Fruit fly (Drosophila melanogaster): ENCODE results near the gene mbc.
A peak's percentile ranks its signal among the peaks of the same experiment; 100 is the strongest.

Gene mbc

DNA sequence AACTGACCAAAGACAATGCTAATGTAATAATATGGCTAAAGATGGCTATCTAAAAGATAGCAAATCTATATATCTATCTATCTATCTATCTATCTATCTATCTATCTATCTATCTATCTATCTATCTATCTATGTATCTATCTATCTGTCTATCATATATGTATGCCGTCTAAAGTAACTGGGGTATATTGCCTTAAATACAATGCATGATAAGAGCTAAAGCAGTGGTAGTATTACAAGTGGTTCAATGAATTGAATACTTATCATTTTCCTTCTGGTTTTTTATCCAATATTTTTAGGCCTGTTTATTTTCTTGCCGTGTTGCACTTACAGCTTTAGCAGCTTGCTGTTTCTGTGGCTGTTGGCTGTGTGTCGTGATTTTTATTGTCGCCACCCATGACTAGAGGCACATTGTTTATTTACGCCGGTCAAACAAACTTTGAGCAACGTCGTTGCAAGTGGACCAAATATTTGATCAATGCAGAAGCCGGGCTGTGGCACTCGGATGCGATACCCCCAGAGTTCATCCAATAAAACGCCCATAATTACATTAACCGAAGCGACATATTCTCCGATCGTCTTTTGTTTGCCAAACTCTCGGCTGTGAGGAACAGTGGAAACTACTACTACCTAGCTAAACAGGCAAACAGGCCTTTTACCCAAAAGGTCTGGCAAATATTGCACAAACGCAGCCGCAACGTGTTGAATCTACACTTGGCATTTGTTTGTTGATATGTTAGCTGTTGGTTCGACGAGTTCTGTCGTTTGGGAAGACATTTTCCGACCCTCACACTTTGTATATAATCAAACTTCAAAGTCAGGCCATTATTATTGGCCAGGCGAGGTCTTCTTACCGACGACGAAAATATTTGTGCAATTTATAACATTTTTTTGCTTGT is 43.6 kb upstream of the mbc start (continued):
- TF ChIP-seq CG10631 (GFP tag; optimal IDR thresholded peaks at IDR 0.05) (peak; percentile 26), Eip78C (GFP tag) (peak; percentile 61), Hr4 (GFP tag; optimal IDR thresholded peaks at IDR 0.05) (peak; percentile 73), CG32006 (GFP tag; optimal IDR thresholded peaks at IDR 0.05) (peak; percentile 81), dsx (GFP tag; optimal IDR thresholded peaks at IDR 0.05; ENCODE audit: poor library complexity, severe bottlenecking) (no peak), fd85E (GFP tag; optimal IDR thresholded peaks at IDR 0.05) (no peak), CG8632 (GFP tag; optimal IDR thresholded peaks at IDR 0.05) (peak; percentile 41), CG10669 (GFP tag; optimal IDR thresholded peaks at IDR 0.05) (peak; percentile 46)

- TF ChIP-seq svp (GFP tag) (no peak), net (GFP tag; optimal IDR thresholded peaks at IDR 0.05) (no peak), Gug (GFP tag; IDR thresholded peaks at IDR 0.05) (no peak), lz (GFP tag; optimal IDR thresholded peaks at IDR 0.05) (no peak), Hr38 (GFP tag; optimal IDR thresholded peaks at IDR 0.05) (no peak), CG16779 (tag; optimal IDR thresholded peaks at IDR 0.05) (no peak), CG11762 (GFP tag; optimal IDR thresholded peaks at IDR 0.05; ENCODE audit: insufficient read depth) (no peak), vri (GFP tag; optimal IDR thresholded peaks at IDR 0.05) (no peak)
These were observed 40.6 kb upstream of the mbc start for dm6 chr3R:23740968-23741367.

- peak; percentile 74 for TF ChIP-seq fkh (GFP tag; optimal IDR thresholded peaks at IDR 0.05)
- no peak for TF ChIP-seq dsx (GFP tag; optimal IDR thresholded peaks at IDR 0.05; ENCODE audit: poor library complexity, severe bottlenecking)
These were observed 34.1 kb upstream of the mbc start for dm6 chr3R:23747446-23747845.

DNA sequence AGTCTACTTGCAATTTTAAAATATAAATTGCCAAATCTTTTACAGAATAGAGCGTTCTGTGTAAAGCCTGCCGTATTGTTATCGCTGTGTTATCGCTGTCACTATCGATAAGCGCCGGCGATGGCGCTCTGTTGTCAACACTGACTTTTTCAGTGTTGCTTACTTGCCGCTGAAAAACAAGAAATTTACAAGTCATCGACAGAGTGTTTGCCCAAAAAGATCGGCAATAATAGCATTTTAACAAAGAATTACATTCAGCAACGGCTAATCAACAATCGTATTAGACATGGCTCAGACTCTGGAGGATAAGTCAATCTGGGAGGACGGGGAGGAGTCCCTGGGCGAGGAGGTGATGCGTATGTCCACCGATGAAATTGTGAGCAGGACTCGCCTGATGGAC is 28.8 kb upstream of the mbc start, which contains the start of the genes RanBP3 and Rpt5:
Gene RanBP3, minus strand, starts transcription at position 107 of the 400 bp plus-strand sequence.
Gene Rpt5, plus strand, starts transcription at position 149 of the 400 bp plus-strand sequence.
- peak; percentile 65 for TF ChIP-seq cyc (GFP tag; optimal IDR thresholded peaks at IDR 0.05)
- TF ChIP-seq CG31627 (GFP tag; optimal IDR thresholded peaks at IDR 0.05), result peak; percentile 66
- peak; percentile 18 for TF ChIP-seq CG1621 (tag; optimal IDR thresholded peaks at IDR 0.05)
- TF ChIP-seq lz (GFP tag; optimal IDR thresholded peaks at IDR 0.05), result peak; percentile 62
- TF ChIP-seq CG6854 (GFP tag; optimal IDR thresholded peaks at IDR 0.05), result peak; percentile 50
- peak; percentile 16; the same call in 1 of the 3 replicates for TF ChIP-seq CG6163 (GFP tag; IDR thresholded peaks at IDR 0.05)
- TF ChIP-seq fd85E (GFP tag; optimal IDR thresholded peaks at IDR 0.05), result no peak
- no peak for TF ChIP-seq Smox (GFP tag; optimal IDR thresholded peaks at IDR 0.05)
- TF ChIP-seq CG3032 (tag; optimal IDR thresholded peaks at IDR 0.05), result peak; percentile 12
- peak; percentile 77 for TF ChIP-seq esn (GFP tag; optimal IDR thresholded peaks at IDR 0.05)
- no peak for TF ChIP-seq OdsH (GFP tag; optimal IDR thresholded peaks at IDR 0.05)
- peak; percentile 35; the same call in 1 of the 3 replicates for TF ChIP-seq eg (GFP tag; IDR thresholded peaks at IDR 0.05)
- peak; percentile 78 for TF ChIP-seq Sox14 (GFP tag; optimal IDR thresholded peaks at IDR 0.05)
- TF ChIP-seq Eip75B (GFP tag; optimal IDR thresholded peaks at IDR 0.05), result no peak
- peak; percentile 69 for TF ChIP-seq topi (GFP tag; optimal IDR thresholded peaks at IDR 0.05)
- no peak for TF ChIP-seq Hr38 (GFP tag; optimal IDR thresholded peaks at IDR 0.05)
- no peak for TF ChIP-seq CG34406 (GFP tag; optimal IDR thresholded peaks at IDR 0.05)
- no peak for TF ChIP-seq CG11294 (GFP tag; IDR thresholded peaks at IDR 0.05)

All from whole organism, prepupa.